Worm (Caenorhabditis elegans): ENCODE data around the gene npp-10.

ce11 chrIII:6067557-6067956, 48.2 kb upstream of the npp-10 start, which contains the start of gene mapk-15:
- TF ChIP-seq lin-35 (GFP tag; optimal IDR thresholded peaks at IDR 0.05) (no peak), snpc-4 (GFP tag; optimal IDR thresholded peaks at IDR 0.05) (no peak), snpc-4 (tag; optimal IDR thresholded peaks at IDR 0.05) (no peak), hlh-12 (tag; optimal IDR thresholded peaks at IDR 0.05) (no peak), egl-44 (GFP tag; IDR thresholded peaks at IDR 0.05) (no peak), rec-8 (tag; optimal IDR thresholded peaks at IDR 0.05) (no peak), T07F8.4 (tag; optimal IDR thresholded peaks at IDR 0.05) (no peak), Y67H2A.10 (GFP tag; conservative IDR thresholded peaks at IDR 0.05) (no peak), hlh-26 (GFP tag; conservative IDR thresholded peaks at IDR 0.05) (no peak), lin-26 (GFP tag; IDR thresholded peaks at IDR 0.05) (no peak), attf-5 (GFP tag; optimal IDR thresholded peaks at IDR 0.05) (no peak)

All from whole organism, young adult.